Fruit fly (Drosophila melanogaster) whole organism, embryonic: ENCODE measurements around the gene CG17637.
A peak's percentile ranks its signal among the peaks of the same experiment; 100 is the strongest.

ENCODE experiments used
- Awh ChIP-seq: fragments of 200-800 bp; sonication (Bioruptor generic); IDR thresholded peaks from 2 replicates; pipeline ENCODE4, ENCODE4 v1.3.6; 2022; ENCODE audit warnings: missing biosample characterization, missing genetic modification characterization
- BEAF-32 ChIP-seq: fragments of 200-800 bp; sonication (Bioruptor generic); optimal IDR thresholded peaks from 3 replicates; lab custom pipeline; 2017; ENCODE audit warnings: missing biosample characterization, missing genetic modification characterization, mild to moderate bottlenecking, moderate library complexity, missing genetic modification reagents
- BtbVII ChIP-seq: fragments of 200-800 bp; sonication (Bioruptor generic); optimal IDR thresholded peaks from 3 replicates; lab custom pipeline; 2017; ENCODE audit warnings: missing biosample characterization, mild to moderate bottlenecking, missing genetic modification characterization
- Bteb2 ChIP-seq: fragments of 200-800 bp; sonication (Bioruptor generic); optimal IDR thresholded peaks from 2 replicates; lab custom pipeline; 2016; ENCODE audit warnings: missing biosample characterization, missing genetic modification characterization
- CG10321 ChIP-seq: fragments of 200-800 bp; sonication (Bioruptor generic); IDR thresholded peaks from 2 replicates; pipeline ENCODE4 v1.3.6; 2022; ENCODE audit warnings: missing biosample characterization, missing genetic modification characterization
- CG10959 ChIP-seq: fragments of 200-800 bp; sonication (Bioruptor generic); IDR thresholded peaks from 2 replicates; pipeline ENCODE4 v1.3.6; 2022; ENCODE audit warnings: missing biosample characterization, missing genetic modification characterization
- CG11093 ChIP-seq: fragments of 200-800 bp; sonication (Bioruptor generic); IDR thresholded peaks from 3 replicates; pipeline ENCODE4 v1.3.6; 2022; ENCODE audit warnings: missing biosample characterization, missing genetic modification characterization
- CG11398 ChIP-seq: fragments of 200-800 bp; sonication (Bioruptor generic); optimal IDR thresholded peaks from 2 replicates; lab custom pipeline; 2016; ENCODE audit warnings: missing biosample characterization, missing genetic modification characterization
- CG12299 ChIP-seq: fragments of 200-800 bp; sonication (Bioruptor generic); optimal IDR thresholded peaks from 2 replicates; lab custom pipeline; 2018; ENCODE audit warnings: missing biosample characterization, mild to moderate bottlenecking, missing genetic modification characterization
- CG18619 ChIP-seq: fragments of 200-800 bp; sonication (Bioruptor generic); optimal IDR thresholded peaks from 3 replicates; lab custom pipeline; 2017; ENCODE audit warnings: missing biosample characterization, mild to moderate bottlenecking, missing genetic modification characterization
- CG18764 ChIP-seq: fragments of 200-800 bp; sonication (Bioruptor generic); optimal IDR thresholded peaks from 3 replicates; lab custom pipeline; 2016; ENCODE audit warnings: missing biosample characterization, missing genetic modification characterization
- CG2129 ChIP-seq: fragments of 200-800 bp; sonication (Bioruptor generic); IDR thresholded peaks from 2 replicates; pipeline ENCODE4 v1.3.6; 2022; ENCODE audit warnings: missing biosample characterization, missing genetic modification characterization; ENCODE audit not compliant: partially characterized antibody
- CG2712 ChIP-seq: fragments of 200-800 bp; optimal IDR thresholded peaks from 3 replicates; lab custom pipeline; 2019; ENCODE audit warnings: missing biosample characterization, mild to moderate bottlenecking, missing genetic modification characterization, moderate library complexity
- CG33557 ChIP-seq: fragments of 200-800 bp; sonication (Bioruptor generic); optimal IDR thresholded peaks from 2 replicates; lab custom pipeline; 2019; ENCODE audit warnings: missing biosample characterization, mild to moderate bottlenecking, missing genetic modification characterization, moderate library complexity
- CG43689 ChIP-seq: fragments of 200-800 bp; sonication (Bioruptor generic); IDR thresholded peaks from 2 replicates; pipeline ENCODE4 v1.3.6; 2022; ENCODE audit warnings: missing biosample characterization, missing genetic modification characterization
- CG4617 ChIP-seq: fragments of 200-800 bp; sonication (Bioruptor generic); optimal IDR thresholded peaks from 3 replicates; lab custom pipeline; 2016; ENCODE audit warnings: missing biosample characterization, missing genetic modification characterization, borderline replicate concordance
- CG6689 ChIP-seq: fragments of 200-800 bp; sonication (Bioruptor generic); IDR thresholded peaks from 2 replicates; pipeline ENCODE4 v1.3.6; 2022; ENCODE audit warnings: missing biosample characterization, missing genetic modification characterization
- CG9727 ChIP-seq: fragments of 200-800 bp; sonication (Bioruptor generic); optimal IDR thresholded peaks from 3 replicates; lab custom pipeline; 2017; ENCODE audit warnings: missing biosample characterization, mild to moderate bottlenecking, missing genetic modification characterization
- CkIIα-i1 ChIP-seq: fragments of 200-800 bp; sonication (Bioruptor generic); IDR thresholded peaks from 2 replicates; pipeline ENCODE4 v1.3.6; 2022; ENCODE audit warnings: missing biosample characterization, missing genetic modification characterization
- Dip2 ChIP-seq: fragments of 200-800 bp; sonication (Bioruptor generic); IDR thresholded peaks from 2 replicates; pipeline ENCODE4 v1.3.6; 2022; ENCODE audit warnings: missing biosample characterization, missing genetic modification characterization
- Fer3 ChIP-seq: fragments of 200-800 bp; sonication (Bioruptor generic); optimal IDR thresholded peaks from 2 replicates; lab custom pipeline; 2018; ENCODE audit warnings: missing biosample characterization, mild to moderate bottlenecking, missing genetic modification characterization, moderate library complexity
- HHEX ChIP-seq: fragments of 200-800 bp; sonication (Bioruptor generic); optimal IDR thresholded peaks from 3 replicates; lab custom pipeline; 2017; ENCODE audit warnings: missing biosample characterization, mild to moderate bottlenecking, missing genetic modification characterization, missing genetic modification reagents
- HLH4C ChIP-seq: fragments of 200-800 bp; sonication (Bioruptor generic); IDR thresholded peaks from 3 replicates; pipeline ENCODE4 v1.3.6; 2022; ENCODE audit warnings: missing biosample characterization, missing genetic modification characterization; ENCODE audit not compliant: partially characterized antibody
- Hand ChIP-seq: fragments of 200-800 bp; sonication (Bioruptor generic); optimal IDR thresholded peaks from 2 replicates; lab custom pipeline; 2017; ENCODE audit warnings: mild to moderate bottlenecking, missing biosample characterization, missing genetic modification reagents, missing genetic modification characterization
- Lim3 ChIP-seq: fragments of 200-800 bp; sonication (Bioruptor generic); IDR thresholded peaks from 2 replicates; pipeline ENCODE4 v1.3.6; 2022; ENCODE audit warnings: missing biosample characterization, missing genetic modification characterization
- Mad ChIP-seq: fragments of 200-800 bp; sonication (Bioruptor generic); optimal IDR thresholded peaks from 2 replicates; lab custom pipeline; 2016; ENCODE audit warnings: missing biosample characterization, missing genetic modification characterization
- NC2β ChIP-seq: fragments of 200-800 bp; sonication (Bioruptor generic); optimal IDR thresholded peaks from 2 replicates; lab custom pipeline; 2016; ENCODE audit warnings: missing biosample characterization, missing genetic modification characterization
- Nf-YC ChIP-seq: fragments of 200-800 bp; optimal IDR thresholded peaks from 3 replicates; lab custom pipeline; 2019; ENCODE audit warnings: missing biosample characterization, mild to moderate bottlenecking, missing genetic modification characterization, moderate library complexity
- PHDP ChIP-seq: fragments of 200-800 bp; sonication (Bioruptor generic); optimal IDR thresholded peaks from 3 replicates; lab custom pipeline; 2018; ENCODE audit warnings: missing biosample characterization, mild to moderate bottlenecking, missing genetic modification characterization, moderate library complexity
- Sox100B ChIP-seq: fragments of 200-800 bp; sonication (Bioruptor generic); optimal IDR thresholded peaks from 3 replicates; lab custom pipeline; 2018; ENCODE audit warnings: missing biosample characterization, mild to moderate bottlenecking, missing genetic modification characterization
- Ssrp ChIP-seq: fragments of 200-800 bp; sonication (Bioruptor generic); optimal IDR thresholded peaks from 2 replicates; lab custom pipeline; 2018; ENCODE audit warnings: missing biosample characterization, mild to moderate bottlenecking, missing genetic modification characterization, moderate library complexity
- chinmo ChIP-seq: fragments of 200-800 bp; sonication (Bioruptor generic); IDR thresholded peaks from 4 replicates; pipeline ENCODE4 v1.3.6; 2022; ENCODE audit warnings: missing biosample characterization, missing genetic modification characterization; ENCODE audit not compliant: partially characterized antibody
- corto ChIP-seq: fragments of 200-800 bp; sonication (Bioruptor generic); optimal IDR thresholded peaks from 2 replicates; lab custom pipeline; 2016; ENCODE audit warnings: missing biosample characterization, mild to moderate bottlenecking, missing genetic modification characterization, moderate library complexity
- danr ChIP-seq: fragments of 200-800 bp; sonication (Bioruptor generic); IDR thresholded peaks from 2 replicates; pipeline ENCODE4 v1.3.6; 2022; ENCODE audit warnings: missing biosample characterization, missing genetic modification characterization
- dm ChIP-seq: fragments of 200-800 bp; sonication (Bioruptor generic); optimal IDR thresholded peaks from 3 replicates; lab custom pipeline; 2016; ENCODE audit warnings: missing biosample characterization, missing genetic modification characterization
- gcm ChIP-seq: fragments of 200-800 bp; sonication (Bioruptor generic); optimal IDR thresholded peaks from 2 replicates; lab custom pipeline; 2019; ENCODE audit warnings: missing biosample characterization, mild to moderate bottlenecking, missing genetic modification characterization, moderate library complexity
- gem ChIP-seq: fragments of 200-800 bp; sonication (Bioruptor generic); optimal IDR thresholded peaks from 2 replicates; lab custom pipeline; 2019; ENCODE audit warnings: missing biosample characterization, mild to moderate bottlenecking, missing genetic modification characterization, moderate library complexity
- h ChIP-seq: fragments of >200 bp; optimal IDR thresholded peaks from 2 replicates; lab custom pipeline; 2017
- hkb ChIP-seq, 2 experiments: fragments of 200-800 bp in 1 of 2; fragments of >200 bp in 1 of 2; sonication (Bioruptor generic) in 1 of 2; IDR thresholded peaks in 1 of 2; optimal IDR thresholded peaks in 1 of 2; 2 replicates each; pipeline versions ENCODE4 v1.3.6 to Lab custom; 2017 to 2022; ENCODE audit warnings: missing biosample characterization in 1 of 2, missing genetic modification characterization in 1 of 2
- klu ChIP-seq: fragments of 200-800 bp; sonication (Bioruptor generic); IDR thresholded peaks from 2 replicates; pipeline ENCODE4 v1.3.6; 2022; ENCODE audit warnings: missing biosample characterization, missing genetic modification characterization
- knrl ChIP-seq: fragments of 200-800 bp; sonication (Bioruptor generic); IDR thresholded peaks from 3 replicates; pipeline ENCODE4 v1.3.6; 2022; ENCODE audit warnings: missing biosample characterization, missing genetic modification characterization; ENCODE audit not compliant: partially characterized antibody
- lab ChIP-seq: fragments of 200-800 bp; sonication (Bioruptor generic); optimal IDR thresholded peaks from 3 replicates; lab custom pipeline; 2017; ENCODE audit warnings: missing biosample characterization, missing genetic modification characterization, mild to moderate bottlenecking, moderate library complexity, missing genetic modification reagents
- mld ChIP-seq: fragments of 200-800 bp; sonication (Bioruptor generic); IDR thresholded peaks from 3 replicates; pipeline ENCODE4 v1.3.6; 2022; ENCODE audit warnings: missing biosample characterization, missing genetic modification characterization; ENCODE audit not compliant: partially characterized antibody
- pum ChIP-seq: fragments of 200-800 bp; sonication (Bioruptor generic); optimal IDR thresholded peaks from 2 replicates; lab custom pipeline; 2016; ENCODE audit warnings: missing biosample characterization, missing genetic modification characterization
- run ChIP-seq: fragments of 200-800 bp; sonication (Bioruptor generic); optimal IDR thresholded peaks from 3 replicates; lab custom pipeline; 2018; ENCODE audit warnings: missing biosample characterization, mild to moderate bottlenecking, missing genetic modification characterization
- sc ChIP-seq, 3 experiments: fragments of >200 bp in 2 of 3; fragments of 200-800 bp in 1 of 3; sonication (Bioruptor generic) in 1 of 3; optimal IDR thresholded peaks; 2 replicates in 2 of 3; 3 replicates in 1 of 3; lab custom pipeline; 2017; ENCODE audit warnings: mild to moderate bottlenecking in 1 of 3, missing biosample characterization in 1 of 3, missing genetic modification characterization in 1 of 3, missing genetic modification reagents in 1 of 3
- trh ChIP-seq: fragments of 200-800 bp; sonication (Bioruptor generic); optimal IDR thresholded peaks from 2 replicates; lab custom pipeline; 2016; ENCODE audit warnings: missing biosample characterization, missing genetic modification characterization
- wor ChIP-seq: fragments of 200-800 bp; sonication (Bioruptor generic); IDR thresholded peaks from 2 replicates; pipeline ENCODE4 v1.3.6; 2022; ENCODE audit warnings: missing biosample characterization, missing genetic modification characterization

CG17637 gene

dm6 chr3L:20526196-20526740 lies 22.3 kb downstream of the CG17637 start, which contains the start of gene Nubp2 (continued):
- TF ChIP-seq corto (GFP tag; lab: Kevin White, UChicago) (peak; percentile 74), CG6689 (GFP tag; lab: Robert Waterston, UW) (peak; percentile 98), wor (GFP tag; lab: Robert Waterston, UW) (peak; percentile 83), BEAF-32 (GFP tag; lab: Kevin White, UChicago) (peak; percentile 69), Mad (GFP tag; lab: Kevin White, UChicago) (peak; percentile 95), mld (GFP tag; lab: Robert Waterston, UW) (no peak), pum (GFP tag; lab: Kevin White, UChicago) (peak; percentile 96), CG2129 (GFP tag; lab: Robert Waterston, UW) (no peak), knrl (GFP tag; lab: Robert Waterston, UW) (peak; percentile 28; the same call in 1 of the 3 replicates), dm (GFP tag; lab: Kevin White, UChicago) (peak; percentile 86), gcm (GFP tag; lab: Kevin White, UChicago) (peak; percentile 92), CG10959 (GFP tag; lab: Robert Waterston, UW) (peak; percentile 86), klu (GFP tag; lab: Robert Waterston, UW) (peak; percentile 94), Hand (peak; percentile 83), BtbVII (peak; percentile 91), danr (peak; percentile 87), CkIIα-i1 (GFP tag; lab: Robert Waterston, UW) (no peak), Bteb2 (GFP tag; lab: Kevin White, UChicago) (peak; percentile 94), CG43689 (GFP tag; lab: Robert Waterston, UW) (peak; percentile 73), CG4617 (GFP tag; lab: Kevin White, UChicago) (peak; percentile 94), CG11398 (peak; percentile 70), HLH4C (GFP tag; lab: Robert Waterston, UW) (no peak), CG11093 (GFP tag; lab: Robert Waterston, UW) (peak; percentile 92), Lim3 (GFP tag; lab: Robert Waterston, UW) (peak; percentile 63; the same call in 1 of the 2 replicates), h (no peak), lab (peak; percentile 96), CG33557 (GFP tag; lab: Kevin White, UChicago) (peak; percentile 96), HHEX (peak; percentile 94), CG18619 (GFP tag; lab: Kevin White, UChicago) (peak; percentile 95), Awh (GFP tag; lab: Robert Waterston, UW) (peak; percentile 75), NC2β (GFP tag; lab: Kevin White, UChicago) (peak; percentile 89), CG18764 (GFP tag; lab: Kevin White, UChicago) (peak; percentile 94), Ssrp (tag; lab: Kevin White, UChicago) (peak; percentile 97), CG2712 (peak; percentile 97), run (tag; lab: Kevin White, UChicago) (peak; percentile 84), CG10321 (GFP tag; lab: Robert Waterston, UW) (peak; percentile 55), hkb (optimal IDR thresholded peaks at IDR 0.05; lab: Kevin White, UChicago) (no peak), hkb (GFP tag; IDR thresholded peaks at IDR 0.05; lab: Robert Waterston, UW) (peak; percentile 86; the same call in 1 of the 2 replicates), CG12299 (tag; lab: Kevin White, UChicago) (peak; percentile 91), sc (optimal IDR thresholded peaks at IDR 0.05; lab: Kevin White, UChicago) (no peak), sc (GFP tag; optimal IDR thresholded peaks at IDR 0.05; lab: Kevin White, UChicago) (peak; percentile 90), chinmo (no peak), trh (GFP tag; lab: Kevin White, UChicago) (peak; percentile 95), Dip2 (GFP tag; lab: Robert Waterston, UW) (no peak; the same call in 1 of the 2 replicates), Fer3 (tag; lab: Kevin White, UChicago) (peak; percentile 94), PHDP (tag; lab: Kevin White, UChicago) (peak; percentile 96), gem (tag; lab: Kevin White, UChicago) (peak; percentile 98), Sox100B (peak; percentile 94), CG9727 (GFP tag; lab: Kevin White, UChicago) (peak; percentile 96), Nf-YC (tag; lab: Kevin White, UChicago) (peak; percentile 95)
